Fruit fly (Drosophila melanogaster): ENCODE results near the gene Prx1.
A peak's percentile ranks its signal among the peaks of the same experiment; 100 is the strongest.

Gene Prx1

dm6 chr3L:15211845-15212619 lies 4.4 kb downstream of the Prx1 start (continued):
- TF ChIP-seq CG10631 (GFP tag; optimal IDR thresholded peaks at IDR 0.05) (peak; percentile 80), CG8319 (GFP tag; optimal IDR thresholded peaks at IDR 0.05) (peak; percentile 54), svp (GFP tag) (peak; percentile 94), Hr38 (GFP tag; optimal IDR thresholded peaks at IDR 0.05) (no peak), Smox (GFP tag; optimal IDR thresholded peaks at IDR 0.05) (peak; percentile 87), ss (GFP tag; optimal IDR thresholded peaks at IDR 0.05) (peak; percentile 84 to 88), fkh (GFP tag; optimal IDR thresholded peaks at IDR 0.05) (no peak), acj6 (GFP tag; optimal IDR thresholded peaks at IDR 0.05) (peak; percentile 85), CG4318 (GFP tag; optimal IDR thresholded peaks at IDR 0.05) (peak; percentile 54), CG34406 (GFP tag; optimal IDR thresholded peaks at IDR 0.05) (peak; percentile 84), Blimp-1 (GFP tag; optimal IDR thresholded peaks at IDR 0.05) (peak; percentile 68), dsx (GFP tag; optimal IDR thresholded peaks at IDR 0.05; ENCODE audit: poor library complexity, severe bottlenecking) (peak; percentile 79), CG6276 (GFP tag; optimal IDR thresholded peaks at IDR 0.05) (peak; percentile 36), dac (GFP tag; optimal IDR thresholded peaks at IDR 0.05) (no peak), pdm3 (GFP tag; optimal IDR thresholded peaks at IDR 0.05) (peak; percentile 79), Hr39 (GFP tag; optimal IDR thresholded peaks at IDR 0.05) (peak; percentile 71), cyc (GFP tag; optimal IDR thresholded peaks at IDR 0.05) (peak; percentile 82), CG11762 (GFP tag; optimal IDR thresholded peaks at IDR 0.05; ENCODE audit: insufficient read depth) (peak; percentile 77), CG6854 (GFP tag; optimal IDR thresholded peaks at IDR 0.05) (peak; percentile 52), Ets96B (tag; optimal IDR thresholded peaks at IDR 0.05) (peak; percentile 89), eg (GFP tag; IDR thresholded peaks at IDR 0.05) (0 out of 3 replicates have a peak, but pooled peaks have one; percentile 27), Sox14 (GFP tag; optimal IDR thresholded peaks at IDR 0.05) (peak; percentile 81), CG8119 (GFP tag; IDR thresholded peaks at IDR 0.05) (peak; percentile 76), Hr4 (GFP tag; optimal IDR thresholded peaks at IDR 0.05) (peak; percentile 70), Eip75B (GFP tag; optimal IDR thresholded peaks at IDR 0.05) (peak; percentile 70), esn (GFP tag; optimal IDR thresholded peaks at IDR 0.05) (peak; percentile 90), CG6792 (GFP tag; optimal IDR thresholded peaks at IDR 0.05) (peak; percentile 83), vri (GFP tag; optimal IDR thresholded peaks at IDR 0.05) (peak; percentile 73), CG10669 (GFP tag; optimal IDR thresholded peaks at IDR 0.05) (peak; percentile 79), topi (GFP tag; optimal IDR thresholded peaks at IDR 0.05) (peak; percentile 88), CG6163 (GFP tag; IDR thresholded peaks at IDR 0.05) (peak; percentile 64; the same call in 2 of the 3 replicates), OdsH (GFP tag; optimal IDR thresholded peaks at IDR 0.05) (peak; percentile 86), Eip93F (GFP tag; optimal IDR thresholded peaks at IDR 0.05) (peak; percentile 53), lz (GFP tag; optimal IDR thresholded peaks at IDR 0.05) (peak; percentile 77), Ets21C (GFP tag; optimal IDR thresholded peaks at IDR 0.05) (peak; percentile 54), achi (GFP tag; optimal IDR thresholded peaks at IDR 0.05) (peak; percentile 84), CG6808 (GFP tag; optimal IDR thresholded peaks at IDR 0.05) (peak; percentile 89)

dm6 chr3L:15214348-15215238 lies 6.9 kb downstream of the Prx1 start:
- TF ChIP-seq spab (GFP tag; optimal IDR thresholded peaks at IDR 0.05) (peak; percentile 1), salr (GFP tag; optimal IDR thresholded peaks at IDR 0.05) (peak in 1 of 2 experiments; percentile 50), Eip75B (GFP tag; optimal IDR thresholded peaks at IDR 0.05) (no peak), Eip78C (GFP tag) (peak; percentile 80), Gug (GFP tag; IDR thresholded peaks at IDR 0.05) (no peak), CG15336 (GFP tag; IDR thresholded peaks at IDR 0.05) (no peak), acj6 (GFP tag; optimal IDR thresholded peaks at IDR 0.05) (peak; percentile 41), CG6163 (GFP tag; IDR thresholded peaks at IDR 0.05) (0 out of 3 replicates have a peak, but pooled peaks have one; percentile 31), fd85E (GFP tag; optimal IDR thresholded peaks at IDR 0.05) (no peak), CG6854 (GFP tag; optimal IDR thresholded peaks at IDR 0.05) (no peak), Smox (GFP tag; optimal IDR thresholded peaks at IDR 0.05) (no peak), CG4318 (GFP tag; optimal IDR thresholded peaks at IDR 0.05) (peak; percentile 50), cyc (GFP tag; optimal IDR thresholded peaks at IDR 0.05) (no peak), Ets21C (GFP tag; optimal IDR thresholded peaks at IDR 0.05) (no peak), CG8319 (GFP tag; optimal IDR thresholded peaks at IDR 0.05) (no peak), CG6792 (GFP tag; optimal IDR thresholded peaks at IDR 0.05) (no peak), fd59A (GFP tag; optimal IDR thresholded peaks at IDR 0.05) (peak; percentile 22), Ets96B (tag; optimal IDR thresholded peaks at IDR 0.05) (peak; percentile 45), CG1621 (tag; optimal IDR thresholded peaks at IDR 0.05) (no peak), CG9139 (GFP tag; optimal IDR thresholded peaks at IDR 0.05) (no peak), dac (GFP tag; optimal IDR thresholded peaks at IDR 0.05) (no peak), Eip93F (GFP tag; optimal IDR thresholded peaks at IDR 0.05) (no peak)

Data from whole organism, prepupa.